Fruit fly (Drosophila melanogaster) Kc167 (cell line): ENCODE data around the gene Blos2.

Experiments
- insv ChIP-seq: fragments of >200 bp; optimal IDR thresholded peaks from 3 replicates; lab custom pipeline; 2018; ENCODE audit warnings: missing external identifiers
- ttk ChIP-seq: sonication (Bioruptor generic); optimal IDR thresholded peaks from 2 replicates; lab custom pipeline; 2017; ENCODE audit warnings: missing external identifiers

DNA sequence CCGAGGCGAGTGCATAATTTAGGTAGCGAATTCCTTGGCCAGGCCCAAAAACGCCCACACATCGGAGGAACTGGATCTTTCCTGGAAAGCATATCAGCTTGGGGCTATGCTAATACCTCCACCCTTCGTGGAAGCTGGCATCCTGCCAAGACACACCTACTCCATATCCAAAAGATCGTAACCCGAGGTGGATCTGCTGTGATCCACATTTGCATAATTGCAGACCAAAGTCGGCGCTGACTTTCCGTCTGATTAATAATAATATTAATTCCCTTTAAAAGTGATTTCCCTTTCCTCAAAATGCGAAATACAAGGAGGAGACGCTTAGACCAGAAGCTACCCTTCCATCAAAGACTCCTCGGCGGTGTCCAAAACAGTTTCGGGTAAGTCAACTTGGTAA, 36.1 kb upstream of the Blos2 start, which contains the start of gene CG32079:
- TF ChIP-seq insv (lab: Kevin White, UChicago) (no peak), ttk (lab: Kevin White, UChicago) (no peak)
